Fruit fly (Drosophila melanogaster) whole organism: ENCODE measurements around the gene ppk31.

Experiments
- CG8478 ChIP-seq: fragments of >200 bp; optimal IDR thresholded peaks from 2 replicates; lab custom pipeline; 2018; ENCODE audit warnings: inconsistent platforms
- Dll ChIP-seq: fragments of >200 bp; optimal IDR thresholded peaks from 2 replicates; lab custom pipeline; 2017
- EcR ChIP-seq, 2 experiments: fragments of >200 bp; optimal IDR thresholded peaks; 2 replicates each; lab custom pipeline; 2017; ENCODE audit warnings: missing biosample characterization in 2 of 2, missing genetic modification characterization in 2 of 2, missing genetic modification reagents in 2 of 2
- pan ChIP-seq: fragments of >200 bp; optimal IDR thresholded peaks from 2 replicates; lab custom pipeline; 2017
- psq ChIP-seq: fragments of >200 bp; optimal IDR thresholded peaks from 2 replicates; lab custom pipeline; 2017
- usp ChIP-seq: fragments of >200 bp; optimal IDR thresholded peaks from 2 replicates; lab custom pipeline; 2017; ENCODE audit warnings: missing biosample characterization, missing genetic modification characterization, mixed read lengths

Gene ppk31

dm6 chr3R:27208724-27209343 lies 45.9 kb downstream of the ppk31 start:
- TF ChIP-seq pan (lab: Kevin White, UChicago) (no peak), psq (lab: Kevin White, UChicago) (no peak), Dll (no peak), EcR (GFP tag; optimal IDR thresholded peaks at IDR 0.05; lab: Kevin White, UChicago) (no peak), usp (GFP tag; lab: Kevin White, UChicago) (no peak), CG8478 (no peak)

DNA sequence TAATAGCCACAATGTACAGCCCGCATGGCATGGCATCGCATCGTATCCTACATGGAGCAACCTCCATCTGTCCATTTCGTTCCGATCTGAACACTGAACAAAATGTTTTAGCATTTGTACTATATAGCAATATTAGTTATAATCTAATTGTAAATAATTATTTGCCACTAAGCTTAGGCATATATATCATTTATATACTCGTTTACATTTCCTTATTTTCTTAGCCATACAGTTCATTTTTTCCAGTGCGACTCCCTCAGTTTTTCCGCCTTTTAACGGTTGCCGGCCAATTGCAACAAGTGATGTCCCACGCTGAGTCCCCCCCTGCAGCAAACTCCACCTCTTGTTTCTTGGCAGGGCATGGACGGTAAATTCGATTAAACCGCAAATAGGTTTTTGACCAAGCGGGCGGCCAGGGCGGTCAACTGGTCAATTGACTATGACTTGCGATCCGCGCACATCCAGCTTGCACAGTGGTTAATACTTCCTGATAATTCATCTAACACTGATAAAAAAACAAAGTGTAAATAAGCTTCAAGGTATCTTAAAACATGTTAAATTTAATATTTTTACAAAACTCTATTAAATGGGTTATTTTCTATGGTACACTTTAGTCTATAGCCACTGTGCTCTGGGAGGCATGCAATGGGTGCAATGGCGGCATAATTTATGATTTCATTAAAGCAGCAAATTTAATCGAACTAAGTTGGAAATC lies 46.8 kb downstream of the ppk31 start:
- TF ChIP-seq pan (lab: Kevin White, UChicago) = no peak
- no peak for TF ChIP-seq CG8478
- TF ChIP-seq Dll = no peak
- TF ChIP-seq usp (GFP tag; lab: Kevin White, UChicago) = no peak
- no peak for TF ChIP-seq EcR (GFP tag; optimal IDR thresholded peaks at IDR 0.05; lab: Kevin White, UChicago)
- no peak for TF ChIP-seq psq (lab: Kevin White, UChicago)

dm6 chr3R:27212979-27213580 lies 50.2 kb downstream of the ppk31 start:
- TF ChIP-seq pan (lab: Kevin White, UChicago) (no peak), CG8478 (no peak), usp (GFP tag; lab: Kevin White, UChicago) (no peak), Dll (no peak), psq (lab: Kevin White, UChicago) (no peak), EcR (GFP tag; optimal IDR thresholded peaks at IDR 0.05; lab: Kevin White, UChicago) (no peak)
